Worm (Caenorhabditis elegans) whole organism, late embryonic: Measurements from ENCODE around the gene T04F3.3.

Source experiments
- C08G9.2 ChIP-seq: sonication (generic microtip); optimal IDR thresholded peaks from 2 replicates; lab custom pipeline; 2016; ENCODE audit warnings: mild to moderate bottlenecking, missing genetic modification characterization, moderate library complexity, missing compliant biosample characterization
- C38D4.7 ChIP-seq: fragments of 200-800 bp; sonication (Bioruptor generic); optimal IDR thresholded peaks from 2 replicates; lab custom pipeline; 2018; ENCODE audit warnings: mild to moderate bottlenecking, missing genetic modification characterization, moderate library complexity, missing compliant biosample characterization
- K02D7.2 ChIP-seq: sonication (generic microtip); optimal IDR thresholded peaks from 2 replicates; lab custom pipeline; 2017; ENCODE audit warnings: mild to moderate bottlenecking, missing genetic modification characterization, missing compliant biosample characterization
- K09A11.1 ChIP-seq: sonication (generic microtip); optimal IDR thresholded peaks from 2 replicates; lab custom pipeline; 2017; ENCODE audit warnings: antibody characterized with exemption, mild to moderate bottlenecking, missing genetic modification characterization, missing compliant biosample characterization; ENCODE audit not compliant: insufficient read depth
- T23F11.4 ChIP-seq: fragments of 200-800 bp; sonication (Bioruptor generic); optimal IDR thresholded peaks from 2 replicates; lab custom pipeline; 2018; ENCODE audit warnings: mild to moderate bottlenecking, missing genetic modification characterization, missing compliant biosample characterization
- Y22D7AL.16 ChIP-seq: sonication (generic microtip); optimal IDR thresholded peaks from 2 replicates; lab custom pipeline; 2016; ENCODE audit warnings: missing genetic modification characterization, missing compliant biosample characterization
- ahr-1 ChIP-seq: sonication (generic microtip); optimal IDR thresholded peaks from 2 replicates; lab custom pipeline; 2016; ENCODE audit warnings: missing genetic modification characterization, missing compliant biosample characterization
- ceh-14 ChIP-seq: sonication (generic microtip); optimal IDR thresholded peaks from 2 replicates; lab custom pipeline; 2016; ENCODE audit warnings: missing genotype, missing genetic modification characterization, missing compliant biosample characterization
- ceh-31 ChIP-seq: sonication (generic microtip); optimal IDR thresholded peaks from 2 replicates; lab custom pipeline; 2016; ENCODE audit warnings: missing genetic modification characterization, missing compliant biosample characterization
- ceh-34 ChIP-seq: sonication (generic microtip); optimal IDR thresholded peaks from 2 replicates; lab custom pipeline; 2016; ENCODE audit warnings: mild to moderate bottlenecking, missing genetic modification characterization, missing compliant biosample characterization
- ceh-48 ChIP-seq: sonication (generic microtip); optimal IDR thresholded peaks from 2 replicates; lab custom pipeline; 2016; ENCODE audit warnings: missing genetic modification characterization, inconsistent platforms, missing compliant biosample characterization
- ceh-6 ChIP-seq: fragments of 200-800 bp; sonication (Bioruptor generic); optimal IDR thresholded peaks from 2 replicates; lab custom pipeline; 2018; ENCODE audit warnings: mild to moderate bottlenecking, missing genetic modification characterization, missing compliant biosample characterization
- che-1 ChIP-seq: sonication (generic microtip); optimal IDR thresholded peaks from 2 replicates; lab custom pipeline; 2016; ENCODE audit warnings: mild to moderate bottlenecking, missing genetic modification characterization, missing compliant biosample characterization
- dmd-4 ChIP-seq: sonication (generic microtip); optimal IDR thresholded peaks from 2 replicates; lab custom pipeline; 2016; ENCODE audit warnings: borderline replicate concordance, missing genetic modification characterization, missing compliant biosample characterization
- dve-1 ChIP-seq: sonication (generic microtip); optimal IDR thresholded peaks from 2 replicates; lab custom pipeline; 2017; ENCODE audit warnings: antibody characterized with exemption, mild to moderate bottlenecking, missing genetic modification characterization, missing compliant biosample characterization
- elt-2 ChIP-seq: sonication (generic microtip); optimal IDR thresholded peaks from 2 replicates; lab custom pipeline; 2016; ENCODE audit warnings: missing genetic modification reagents, missing genetic modification characterization, missing compliant biosample characterization
- elt-4 ChIP-seq: sonication (generic microtip); optimal IDR thresholded peaks from 2 replicates; lab custom pipeline; 2016; ENCODE audit warnings: missing genetic modification characterization, missing compliant biosample characterization
- eyg-1 ChIP-seq: sonication (generic microtip); optimal IDR thresholded peaks from 2 replicates; lab custom pipeline; 2016; ENCODE audit warnings: missing genotype, missing genetic modification characterization, missing compliant biosample characterization
- fkh-10 ChIP-seq: fragments of 150-350 bp; optimal IDR thresholded peaks from 2 replicates; lab custom pipeline; 2014; ENCODE audit warnings: missing biosample characterization, missing genetic modification reagents, missing genetic modification characterization
- fkh-6 ChIP-seq: sonication (generic microtip); optimal IDR thresholded peaks from 2 replicates; lab custom pipeline; 2016; ENCODE audit warnings: missing genetic modification characterization, missing compliant biosample characterization
- gmeb-2 ChIP-seq: sonication (generic microtip); optimal IDR thresholded peaks from 2 replicates; lab custom pipeline; 2016; ENCODE audit warnings: missing genetic modification characterization, inconsistent platforms, missing compliant biosample characterization
- hlh-13 ChIP-seq: fragments of 200-800 bp; sonication (Bioruptor generic); optimal IDR thresholded peaks from 2 replicates; lab custom pipeline; 2018; ENCODE audit warnings: mild to moderate bottlenecking, missing genetic modification characterization, missing compliant biosample characterization
- hlh-30 ChIP-seq: sonication (generic microtip); optimal IDR thresholded peaks from 2 replicates; lab custom pipeline; 2017; ENCODE audit warnings: antibody characterized with exemption, missing genetic modification characterization, missing compliant biosample characterization; ENCODE audit not compliant: insufficient read depth
- hlh-6 ChIP-seq: sonication (generic microtip); optimal IDR thresholded peaks from 2 replicates; lab custom pipeline; 2016; ENCODE audit warnings: missing genotype, missing genetic modification characterization, missing compliant biosample characterization
- hlh-8 ChIP-seq: sonication (generic microtip); optimal IDR thresholded peaks from 2 replicates; lab custom pipeline; 2016; ENCODE audit warnings: missing genotype, missing genetic modification characterization, missing compliant biosample characterization
- madf-2 ChIP-seq: sonication (generic microtip); optimal IDR thresholded peaks from 2 replicates; lab custom pipeline; 2017; ENCODE audit warnings: missing genetic modification characterization, missing compliant biosample characterization
- nhr-232 ChIP-seq: sonication (generic microtip); optimal IDR thresholded peaks from 2 replicates; lab custom pipeline; 2016; ENCODE audit warnings: missing genetic modification characterization, missing compliant biosample characterization
- pat-9 ChIP-seq: fragments of 200-800 bp; sonication (Bioruptor generic); optimal IDR thresholded peaks from 2 replicates; lab custom pipeline; 2018; ENCODE audit warnings: mild to moderate bottlenecking, missing genetic modification characterization, moderate library complexity, missing compliant biosample characterization
- pax-1 ChIP-seq: fragments of 150-350 bp; optimal IDR thresholded peaks from 2 replicates; lab custom pipeline; 2014; ENCODE audit warnings: missing biosample characterization, missing genetic modification characterization
- pqm-1 ChIP-seq: sonication (generic microtip); optimal IDR thresholded peaks from 2 replicates; lab custom pipeline; 2016; ENCODE audit warnings: missing genetic modification characterization, missing compliant biosample characterization
- rnt-1 ChIP-seq: sonication (generic microtip); optimal IDR thresholded peaks from 2 replicates; lab custom pipeline; 2016; ENCODE audit warnings: missing genetic modification characterization, missing compliant biosample characterization
- sdc-2 ChIP-seq: sonication (generic microtip); optimal IDR thresholded peaks from 2 replicates; lab custom pipeline; 2016; ENCODE audit warnings: missing genotype, missing genetic modification characterization, missing compliant biosample characterization
- sox-2 ChIP-seq: fragments of 200-800 bp; sonication (Bioruptor generic); IDR thresholded peaks from 2 replicates; pipeline ENCODE4 v1.3.6; 2022; ENCODE audit warnings: missing genetic modification reagents, missing genetic modification characterization, missing compliant biosample characterization
- sox-4 ChIP-seq: sonication (generic microtip); optimal IDR thresholded peaks from 2 replicates; lab custom pipeline; 2017; ENCODE audit warnings: mild to moderate bottlenecking, missing genetic modification characterization, inconsistent platforms, missing compliant biosample characterization
- tbx-7 ChIP-seq: sonication (generic microtip); optimal IDR thresholded peaks from 2 replicates; lab custom pipeline; 2016; ENCODE audit warnings: missing genotype, missing genetic modification characterization, missing compliant biosample characterization
- ttx-3 ChIP-seq: sonication (generic microtip); optimal IDR thresholded peaks from 2 replicates; lab custom pipeline; 2016; ENCODE audit warnings: missing genetic modification reagents, missing genetic modification characterization, missing compliant biosample characterization
- unc-3 ChIP-seq, 2 experiments: fragments of 200-800 bp in 1 of 2; sonication (Bioruptor generic) in 1 of 2; sonication (generic microtip) in 1 of 2; conservative IDR thresholded peaks in 1 of 2; optimal IDR thresholded peaks in 1 of 2; 2 replicates each; pipeline versions ENCODE4 v1.3.6 to Lab custom; 2016 to 2022; ENCODE audit warnings: missing compliant biosample characterization in 2 of 2, missing genetic modification characterization in 2 of 2, missing genetic modification reagents in 1 of 2
- unc-42 ChIP-seq: sonication (generic microtip); optimal IDR thresholded peaks from 2 replicates; lab custom pipeline; 2016; ENCODE audit warnings: missing genotype, missing genetic modification characterization, missing compliant biosample characterization

Gene T04F3.3

ce11 chrV:11800486-11800885 lies 41.8 kb downstream of the T04F3.3 start:
- TF ChIP-seq Y22D7AL.16 (no peak), pax-1 (tag; lab: Kevin White, UChicago) (no peak), sox-4 (no peak), sox-2 (GFP tag; lab: Robert Waterston, UW) (no peak), ahr-1 (tag; lab: Kevin White, UChicago) (no peak), K09A11.1 (tag; lab: Kevin White, UChicago) (no peak), fkh-6 (tag; lab: Kevin White, UChicago) (no peak), ceh-6 (no peak), elt-2 (tag; lab: Kevin White, UChicago) (no peak)

ce11 chrV:11801076-11801849 lies 42.5 kb downstream of the T04F3.3 start:
- TF ChIP-seq elt-2 (tag; lab: Kevin White, UChicago): peak; percentile 40
- TF ChIP-seq pat-9 (tag; lab: Kevin White, UChicago): no peak
- TF ChIP-seq fkh-6 (tag; lab: Kevin White, UChicago): no peak

- TF ChIP-seq elt-4 (no peak), ceh-31 (tag; lab: Kevin White, UChicago) (no peak), K02D7.2 (tag; lab: Kevin White, UChicago) (no peak), tbx-7 (tag; lab: Kevin White, UChicago) (no peak), rnt-1 (tag; lab: Kevin White, UChicago) (no peak), Y22D7AL.16 (no peak), fkh-10 (GFP tag; lab: Kevin White, UChicago) (no peak), che-1 (tag; lab: Kevin White, UChicago) (no peak), dve-1 (tag; lab: Kevin White, UChicago) (no peak), C08G9.2 (tag; lab: Kevin White, UChicago) (no peak), ceh-48 (no peak), T23F11.4 (GFP tag; lab: Kevin White, UChicago) (no peak), hlh-13 (no peak), hlh-6 (tag; lab: Kevin White, UChicago) (no peak)
Observed at ce11 chrV:11802508-11802907, 43.8 kb downstream of the T04F3.3 start.

ce11 chrV:11803518-11803994 lies 44.8 kb downstream of the T04F3.3 start:
- no peak for TF ChIP-seq ttx-3
- TF ChIP-seq ceh-31 (tag; lab: Kevin White, UChicago): no peak
- no peak for TF ChIP-seq elt-4
- TF ChIP-seq hlh-8: no peak
- TF ChIP-seq unc-42: no peak
- TF ChIP-seq gmeb-2: no peak
- TF ChIP-seq pqm-1 (tag; lab: Kevin White, UChicago): no peak
- no peak for TF ChIP-seq unc-3 (GFP tag; conservative IDR thresholded peaks at IDR 0.05; lab: Robert Waterston, UW)
- TF ChIP-seq unc-3 (tag; optimal IDR thresholded peaks at IDR 0.05; lab: Kevin White, UChicago): no peak

ce11 chrV:11809935-11810334 lies 51.2 kb downstream of the T04F3.3 start:
- TF ChIP-seq sox-4: no peak
- TF ChIP-seq elt-2 (tag; lab: Kevin White, UChicago): no peak
- TF ChIP-seq dve-1 (tag; lab: Kevin White, UChicago): no peak
- TF ChIP-seq ahr-1 (tag; lab: Kevin White, UChicago): no peak
- TF ChIP-seq hlh-30 (tag; lab: Kevin White, UChicago): no peak
- no peak for TF ChIP-seq madf-2
- TF ChIP-seq T23F11.4 (GFP tag; lab: Kevin White, UChicago): no peak
- TF ChIP-seq ceh-34 (tag; lab: Kevin White, UChicago): no peak
- no peak for TF ChIP-seq dmd-4
- TF ChIP-seq hlh-8: no peak
- no peak for TF ChIP-seq sdc-2 (tag; lab: Kevin White, UChicago)
- no peak for TF ChIP-seq C38D4.7 (GFP tag; lab: Kevin White, UChicago)
- TF ChIP-seq eyg-1 (tag; lab: Kevin White, UChicago): no peak
- no peak for TF ChIP-seq rnt-1 (tag; lab: Kevin White, UChicago)
- no peak for TF ChIP-seq nhr-232 (tag; lab: Kevin White, UChicago)
- no peak for TF ChIP-seq ceh-14
- no peak for TF ChIP-seq K02D7.2 (tag; lab: Kevin White, UChicago)
- no peak for TF ChIP-seq tbx-7 (tag; lab: Kevin White, UChicago)
